Worm (Caenorhabditis elegans) whole organism, early embryonic: ENCODE measurements around the gene Y94H6A.12.
"Not testable (repeated sequence)": the region's sequence is repeated elsewhere in the genome, so short reads cannot be mapped to it uniquely, and the experiment has no call there.

Experiments
- B0310.2 ChIP-seq: sonication (generic microtip); optimal IDR thresholded peaks from 2 replicates; lab custom pipeline; 2016; ENCODE audit warnings: mild to moderate bottlenecking, missing genetic modification characterization, missing compliant biosample characterization
- F13C5.2 ChIP-seq: sonication (generic microtip); optimal IDR thresholded peaks from 2 replicates; lab custom pipeline; 2017; ENCODE audit warnings: mild to moderate bottlenecking, missing genetic modification characterization, inconsistent platforms, missing compliant biosample characterization
- ama-1 ChIP-seq: fragments of 150-350 bp; optimal IDR thresholded peaks from 2 replicates; lab custom pipeline; 2014
- ceh-36 ChIP-seq: sonication (generic microtip); optimal IDR thresholded peaks from 2 replicates; lab custom pipeline; 2016; ENCODE audit warnings: missing genetic modification characterization, inconsistent platforms, missing compliant biosample characterization
- flt-1 ChIP-seq: fragments of 200-800 bp; sonication (Bioruptor generic); IDR thresholded peaks from 2 replicates; pipeline ENCODE4 v1.3.6; 2022; ENCODE audit warnings: missing genetic modification characterization, missing compliant biosample characterization
- hnd-1 ChIP-seq: sonication (generic microtip); optimal IDR thresholded peaks from 2 replicates; lab custom pipeline; 2016; ENCODE audit warnings: missing genetic modification characterization, missing compliant biosample characterization
- pes-1 ChIP-seq: fragments of 200-800 bp; sonication (Bioruptor generic); IDR thresholded peaks from 2 replicates; pipeline ENCODE4 v1.3.6; 2022; ENCODE audit warnings: missing genetic modification reagents, missing genetic modification characterization, missing compliant biosample characterization
- scrt-1 ChIP-seq: fragments of 200-800 bp; sonication (Bioruptor generic); IDR thresholded peaks from 2 replicates; pipeline ENCODE4 v1.3.6; 2022; ENCODE audit warnings: missing genetic modification characterization, missing compliant biosample characterization
- sea-1 ChIP-seq: fragments of 200-800 bp; sonication (Bioruptor generic); conservative IDR thresholded peaks from 2 replicates; pipeline ENCODE4 v1.3.6; 2022; ENCODE audit warnings: missing genetic modification characterization, missing compliant biosample characterization
- tbx-11 ChIP-seq: fragments of 200-800 bp; sonication (Bioruptor generic); IDR thresholded peaks from 2 replicates; pipeline ENCODE4 v1.3.6; 2022; ENCODE audit warnings: missing genetic modification characterization, missing compliant biosample characterization

- TF ChIP-seq flt-1 (GFP tag; lab: Robert Waterston, UW); tbx-11 (GFP tag; lab: Robert Waterston, UW); F13C5.2 (tag; lab: Kevin White, UChicago); scrt-1 (GFP tag; lab: Robert Waterston, UW); ceh-36; hnd-1 (tag; lab: Kevin White, UChicago); ama-1 (lab: Kevin White, UChicago); B0310.2 (tag; lab: Kevin White, UChicago); sea-1 (GFP tag; lab: Robert Waterston, UW); pes-1 (GFP tag; lab: Robert Waterston, UW): not testable (repeated sequence)
These were observed 37.9 kb downstream of the Y94H6A.12 start, which contains the start of gene gpx-4 for ce11 chrIV:2674915-2675314.
